Fruit fly (Drosophila melanogaster) whole organism, prepupa: ENCODE data around the gene p24-1.

Experiments used
- Blimp-1 ChIP-seq: fragments of 200-800 bp; sonication (Bioruptor generic); optimal IDR thresholded peaks from 3 replicates; lab custom pipeline; 2017; ENCODE audit warnings: missing biosample characterization, missing genetic modification characterization, mild to moderate bottlenecking, moderate library complexity, missing genetic modification reagents
- CG10631 ChIP-seq: fragments of 200-800 bp; sonication (Bioruptor generic); optimal IDR thresholded peaks from 2 replicates; lab custom pipeline; 2016; ENCODE audit warnings: missing biosample characterization, missing genetic modification characterization
- CG10669 ChIP-seq: fragments of 200-800 bp; sonication (Bioruptor generic); optimal IDR thresholded peaks from 3 replicates; lab custom pipeline; 2018; ENCODE audit warnings: missing biosample characterization, mild to moderate bottlenecking, missing genetic modification characterization, moderate library complexity
- CG11762 ChIP-seq: fragments of 200-800 bp; sonication (Bioruptor generic); optimal IDR thresholded peaks from 3 replicates; lab custom pipeline; 2016; ENCODE audit warnings: missing biosample characterization, missing genetic modification characterization; ENCODE audit not compliant: insufficient read depth
- CG11902 ChIP-seq: fragments of 200-800 bp; sonication (Bioruptor generic); optimal IDR thresholded peaks from 3 replicates; lab custom pipeline; 2016; ENCODE audit warnings: missing biosample characterization, missing genetic modification characterization
- CG15336 ChIP-seq: fragments of 200-800 bp; sonication (Bioruptor generic); IDR thresholded peaks from 2 replicates; pipeline ENCODE4 v1.3.6; 2022; ENCODE audit warnings: missing biosample characterization, missing genetic modification characterization
- CG1621 ChIP-seq: fragments of 200-800 bp; sonication (Bioruptor generic); optimal IDR thresholded peaks from 3 replicates; lab custom pipeline; 2018; ENCODE audit warnings: missing biosample characterization, mild to moderate bottlenecking, missing genetic modification characterization
- CG16779 ChIP-seq: fragments of 200-800 bp; sonication (Bioruptor generic); optimal IDR thresholded peaks from 3 replicates; lab custom pipeline; 2017; ENCODE audit warnings: missing biosample characterization, mild to moderate bottlenecking, missing genetic modification characterization
- CG3032 ChIP-seq: fragments of 200-800 bp; optimal IDR thresholded peaks from 2 replicates; lab custom pipeline; 2019; ENCODE audit warnings: missing biosample characterization, mild to moderate bottlenecking, missing genetic modification characterization, moderate library complexity
- CG32006 ChIP-seq: fragments of 200-800 bp; sonication (Bioruptor generic); optimal IDR thresholded peaks from 3 replicates; lab custom pipeline; 2017; ENCODE audit warnings: missing biosample characterization, mild to moderate bottlenecking, missing genetic modification characterization
- CG34406 ChIP-seq: fragments of 200-800 bp; sonication (Bioruptor generic); optimal IDR thresholded peaks from 3 replicates; lab custom pipeline; 2016; ENCODE audit warnings: missing biosample characterization, missing genetic modification characterization
- CG3919 ChIP-seq: fragments of 200-800 bp; sonication (Bioruptor generic); optimal IDR thresholded peaks from 3 replicates; lab custom pipeline; 2016; ENCODE audit warnings: missing biosample characterization, missing genetic modification characterization
- CG4318 ChIP-seq: fragments of 200-800 bp; sonication (Bioruptor generic); optimal IDR thresholded peaks from 3 replicates; lab custom pipeline; 2017; ENCODE audit warnings: missing biosample characterization, mild to moderate bottlenecking, missing genetic modification characterization
- CG6163 ChIP-seq: fragments of 200-800 bp; sonication (Bioruptor generic); IDR thresholded peaks from 3 replicates; pipeline ENCODE4 v1.3.6; 2022; ENCODE audit warnings: missing biosample characterization, missing genetic modification characterization
- CG6276 ChIP-seq: fragments of 200-800 bp; sonication (Bioruptor generic); optimal IDR thresholded peaks from 2 replicates; lab custom pipeline; 2017; ENCODE audit warnings: missing biosample characterization, mild to moderate bottlenecking, missing genetic modification characterization
- CG6792 ChIP-seq: fragments of 200-800 bp; sonication (Bioruptor generic); optimal IDR thresholded peaks from 3 replicates; lab custom pipeline; 2016; ENCODE audit warnings: missing biosample characterization, missing genetic modification characterization
- CG6808 ChIP-seq: fragments of 200-800 bp; sonication (Bioruptor generic); optimal IDR thresholded peaks from 3 replicates; lab custom pipeline; 2017; ENCODE audit warnings: missing biosample characterization, missing genetic modification characterization, mild to moderate bottlenecking, moderate library complexity, missing genetic modification reagents
- CG6854 ChIP-seq: fragments of 200-800 bp; sonication (Bioruptor generic); optimal IDR thresholded peaks from 2 replicates; lab custom pipeline; 2017; ENCODE audit warnings: missing biosample characterization, mild to moderate bottlenecking, missing genetic modification characterization
- CG8119 ChIP-seq: fragments of 200-800 bp; sonication (Bioruptor generic); IDR thresholded peaks from 3 replicates; pipeline ENCODE4 v1.3.6; 2022; ENCODE audit warnings: missing biosample characterization, missing genetic modification characterization
- CG8632 ChIP-seq: fragments of 200-800 bp; sonication (Bioruptor generic); optimal IDR thresholded peaks from 3 replicates; lab custom pipeline; 2016; ENCODE audit warnings: missing biosample characterization, missing genetic modification characterization
- Eip75B ChIP-seq: fragments of 200-800 bp; sonication (Bioruptor generic); optimal IDR thresholded peaks from 3 replicates; lab custom pipeline; 2016; ENCODE audit warnings: missing biosample characterization, missing genetic modification characterization
- Eip78C ChIP-seq: fragments of 200-800 bp; sonication (Bioruptor generic); peaks from one replicate; lab custom pipeline; 2016; ENCODE audit warnings: missing biosample characterization, missing genetic modification characterization
- Ets21C ChIP-seq: fragments of 200-800 bp; sonication (Bioruptor generic); optimal IDR thresholded peaks from 3 replicates; lab custom pipeline; 2016; ENCODE audit warnings: missing biosample characterization, missing genetic modification characterization
- Ets96B ChIP-seq: fragments of 200-800 bp; optimal IDR thresholded peaks from 2 replicates; lab custom pipeline; 2019; ENCODE audit warnings: missing biosample characterization, mild to moderate bottlenecking, missing genetic modification characterization, moderate library complexity
- Gug ChIP-seq: fragments of 200-800 bp; sonication (Bioruptor generic); IDR thresholded peaks from 2 replicates; pipeline ENCODE4 v1.3.6; 2022; ENCODE audit warnings: missing biosample characterization, missing genetic modification characterization
- Hr39 ChIP-seq: fragments of 200-800 bp; sonication (Bioruptor generic); optimal IDR thresholded peaks from 2 replicates; lab custom pipeline; 2016; ENCODE audit warnings: missing biosample characterization, missing genetic modification characterization
- Hr4 ChIP-seq: fragments of 200-800 bp; sonication (Bioruptor generic); optimal IDR thresholded peaks from 3 replicates; lab custom pipeline; 2016; ENCODE audit warnings: missing biosample characterization, missing genetic modification characterization
- Lpt ChIP-seq: fragments of 200-800 bp; sonication (Bioruptor generic); optimal IDR thresholded peaks from 3 replicates; lab custom pipeline; 2016; ENCODE audit warnings: missing biosample characterization, missing genetic modification characterization
- OdsH ChIP-seq: fragments of 200-800 bp; sonication (Bioruptor generic); optimal IDR thresholded peaks from 3 replicates; lab custom pipeline; 2016; ENCODE audit warnings: missing biosample characterization, missing genetic modification characterization
- Smox ChIP-seq: fragments of 200-800 bp; sonication (Bioruptor generic); optimal IDR thresholded peaks from 3 replicates; lab custom pipeline; 2016; ENCODE audit warnings: missing biosample characterization, missing genetic modification characterization
- achi ChIP-seq: fragments of 200-800 bp; sonication (Bioruptor generic); optimal IDR thresholded peaks from 3 replicates; lab custom pipeline; 2016; ENCODE audit warnings: missing biosample characterization, missing genetic modification characterization
- acj6 ChIP-seq: fragments of 200-800 bp; sonication (Bioruptor generic); optimal IDR thresholded peaks from 3 replicates; lab custom pipeline; 2016; ENCODE audit warnings: missing biosample characterization, missing genetic modification characterization
- cyc ChIP-seq: fragments of 200-800 bp; sonication (Bioruptor generic); optimal IDR thresholded peaks from 3 replicates; lab custom pipeline; 2016; ENCODE audit warnings: missing biosample characterization, missing genetic modification characterization
- dsx ChIP-seq: fragments of 200-800 bp; optimal IDR thresholded peaks from 3 replicates; lab custom pipeline; 2019; ENCODE audit warnings: missing biosample characterization, mild to moderate bottlenecking, missing genetic modification characterization, moderate library complexity; ENCODE audit not compliant: poor library complexity, severe bottlenecking
- eg ChIP-seq: fragments of 200-800 bp; sonication (Bioruptor generic); IDR thresholded peaks from 3 replicates; pipeline ENCODE4 v1.3.6; 2022; ENCODE audit warnings: missing biosample characterization, missing genetic modification characterization
- esn ChIP-seq: fragments of 200-800 bp; sonication (Bioruptor generic); optimal IDR thresholded peaks from 2 replicates; lab custom pipeline; 2016; ENCODE audit warnings: missing biosample characterization, mild to moderate bottlenecking, missing genetic modification characterization, moderate library complexity
- fd59A ChIP-seq: fragments of 200-800 bp; sonication (Bioruptor generic); optimal IDR thresholded peaks from 2 replicates; lab custom pipeline; 2017; ENCODE audit warnings: missing biosample characterization, mild to moderate bottlenecking, missing genetic modification characterization, missing genetic modification reagents
- fd85E ChIP-seq: fragments of 200-800 bp; sonication (Bioruptor generic); optimal IDR thresholded peaks from 3 replicates; lab custom pipeline; 2016; ENCODE audit warnings: missing biosample characterization, missing genetic modification characterization
- fkh ChIP-seq: fragments of 200-800 bp; sonication (Bioruptor generic); optimal IDR thresholded peaks from 3 replicates; lab custom pipeline; 2017; ENCODE audit warnings: missing biosample characterization, mild to moderate bottlenecking, missing genetic modification characterization, moderate library complexity
- lz ChIP-seq: fragments of 200-800 bp; sonication (Bioruptor generic); optimal IDR thresholded peaks from 3 replicates; lab custom pipeline; 2016; ENCODE audit warnings: missing biosample characterization, missing genetic modification characterization
- pdm3 ChIP-seq: fragments of 200-800 bp; sonication (Bioruptor generic); optimal IDR thresholded peaks from 3 replicates; lab custom pipeline; 2016; ENCODE audit warnings: missing biosample characterization, missing genetic modification characterization
- salr ChIP-seq, 2 experiments: fragments of 200-800 bp; sonication (Bioruptor generic); optimal IDR thresholded peaks; 3 replicates each; lab custom pipeline; 2016 to 2018; ENCODE audit warnings: missing biosample characterization in 2 of 2, missing genetic modification characterization in 2 of 2, mild to moderate bottlenecking in 1 of 2
- ss ChIP-seq, 2 experiments: fragments of 200-800 bp; sonication (Bioruptor generic); optimal IDR thresholded peaks; 2 replicates in 1 of 2; 3 replicates in 1 of 2; lab custom pipeline; 2017 to 2018; ENCODE audit warnings: mild to moderate bottlenecking in 2 of 2, missing biosample characterization in 2 of 2, missing genetic modification characterization in 2 of 2, moderate library complexity in 1 of 2
- svp ChIP-seq: fragments of 200-800 bp; sonication (Bioruptor generic); peaks from one replicate; lab custom pipeline; 2016; ENCODE audit warnings: missing biosample characterization, missing genetic modification characterization
- topi ChIP-seq: fragments of 200-800 bp; sonication (Bioruptor generic); optimal IDR thresholded peaks from 3 replicates; lab custom pipeline; 2016; ENCODE audit warnings: missing biosample characterization, missing genetic modification characterization
- vri ChIP-seq: fragments of 200-800 bp; sonication (Bioruptor generic); optimal IDR thresholded peaks from 3 replicates; lab custom pipeline; 2016; ENCODE audit warnings: missing biosample characterization, mild to moderate bottlenecking, missing genetic modification characterization

Gene p24-1

DNA sequence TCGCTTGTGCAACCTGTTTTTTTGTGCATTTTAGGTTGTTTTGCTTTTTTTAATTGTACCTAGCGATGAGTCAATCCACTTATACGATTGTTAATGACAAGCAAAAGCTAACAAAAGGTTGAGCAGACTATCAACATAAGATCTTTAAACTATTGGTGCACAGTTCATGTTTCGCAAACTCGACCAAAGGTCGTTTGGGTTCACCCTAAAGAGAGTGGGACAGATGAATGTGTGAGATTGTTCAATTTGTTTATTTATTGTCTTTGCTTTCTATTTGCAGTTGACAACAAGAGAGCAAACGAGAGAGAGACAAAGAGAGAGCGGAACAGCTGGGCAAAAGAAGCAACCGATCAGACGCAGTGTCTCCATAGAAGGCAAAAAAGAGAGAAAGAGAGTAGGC lies 29.3 kb downstream of the p24-1 start (continued):
- TF ChIP-seq Hr39 (GFP tag; lab: Kevin White, UChicago) = no peak
- peak; percentile 11 for TF ChIP-seq Lpt (GFP tag; lab: Kevin White, UChicago)
- TF ChIP-seq fd85E (GFP tag; lab: Kevin White, UChicago) = peak; percentile 1
- TF ChIP-seq fkh = no peak
- TF ChIP-seq CG6792 (GFP tag; lab: Kevin White, UChicago) = no peak
- TF ChIP-seq CG11762 = peak; percentile 26
- TF ChIP-seq Ets96B (tag; lab: Kevin White, UChicago) = peak; percentile 25
- TF ChIP-seq Eip75B (GFP tag; lab: Kevin White, UChicago) = no peak
- no peak for TF ChIP-seq Ets21C (GFP tag; lab: Kevin White, UChicago)
- no peak for TF ChIP-seq Smox (GFP tag; lab: Kevin White, UChicago)
- TF ChIP-seq CG10669 = no peak
- no peak for TF ChIP-seq CG16779 (tag; lab: Kevin White, UChicago)
- TF ChIP-seq ss (GFP tag; optimal IDR thresholded peaks at IDR 0.05; lab: Kevin White, UChicago) = no peak
- peak; percentile 25 for TF ChIP-seq CG8632 (GFP tag; lab: Kevin White, UChicago)
- no peak for TF ChIP-seq CG11902
- no peak for TF ChIP-seq CG1621 (tag; lab: Kevin White, UChicago)
- peak; percentile 55; the same call in 1 of the 3 replicates for TF ChIP-seq CG6163 (GFP tag; lab: Robert Waterston, UW)
- no peak for TF ChIP-seq salr (GFP tag; optimal IDR thresholded peaks at IDR 0.05; lab: Kevin White, UChicago)
- peak; percentile 55 for TF ChIP-seq CG32006 (GFP tag; lab: Kevin White, UChicago)
- TF ChIP-seq eg (GFP tag; lab: Robert Waterston, UW) = peak; percentile 79
- no peak for TF ChIP-seq CG6808 (GFP tag; lab: Kevin White, UChicago)
- TF ChIP-seq CG6854 (GFP tag; lab: Kevin White, UChicago) = peak; percentile 58
- no peak for TF ChIP-seq Blimp-1 (GFP tag; lab: Kevin White, UChicago)
- TF ChIP-seq dsx (GFP tag; lab: Kevin White, UChicago) = no peak
- peak; percentile 72 for TF ChIP-seq CG8119 (GFP tag; lab: Robert Waterston, UW)
- TF ChIP-seq vri = peak; percentile 58
- peak; percentile 72 for TF ChIP-seq CG15336 (GFP tag; lab: Robert Waterston, UW)
- TF ChIP-seq CG3919 (GFP tag; lab: Kevin White, UChicago) = peak; percentile 5
- TF ChIP-seq Gug = no peak
- no peak for TF ChIP-seq OdsH (GFP tag; lab: Kevin White, UChicago)
- no peak for TF ChIP-seq fd59A (GFP tag; lab: Kevin White, UChicago)
- no peak for TF ChIP-seq CG4318 (GFP tag; lab: Kevin White, UChicago)
- TF ChIP-seq pdm3 = no peak
- no peak for TF ChIP-seq cyc (GFP tag; lab: Kevin White, UChicago)
- TF ChIP-seq CG3032 (tag; lab: Kevin White, UChicago) = peak; percentile 17
- TF ChIP-seq acj6 (GFP tag; lab: Kevin White, UChicago) = no peak

DNA sequence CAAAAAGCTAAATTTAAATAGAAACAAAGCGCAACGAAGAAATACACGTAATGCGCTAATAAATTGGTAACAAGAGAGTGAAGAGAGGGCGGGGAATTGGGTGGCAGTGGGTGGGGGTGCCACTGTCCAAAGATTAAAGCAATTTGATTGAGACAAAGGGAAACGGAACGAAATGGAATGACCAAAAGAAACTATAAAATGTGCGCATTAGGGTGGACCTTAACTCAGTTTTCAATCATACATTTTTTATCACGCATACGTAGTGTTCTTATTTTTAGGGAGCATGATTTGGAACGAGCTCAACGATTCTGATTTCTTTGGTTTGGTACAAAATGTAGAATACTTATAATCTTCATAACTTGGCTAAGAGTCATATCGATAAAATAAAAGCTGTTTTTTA lies 30.4 kb downstream of the p24-1 start:
- TF ChIP-seq CG3919 (GFP tag; lab: Kevin White, UChicago) (peak; percentile 14), CG32006 (GFP tag; lab: Kevin White, UChicago) (peak; percentile 24), CG11762 (no peak), CG3032 (tag; lab: Kevin White, UChicago) (no peak), fkh (no peak), ss (GFP tag; optimal IDR thresholded peaks at IDR 0.05; lab: Kevin White, UChicago) (peak in 1 of 2 experiments; percentile 8), svp (GFP tag; lab: Kevin White, UChicago) (peak; percentile 60), CG34406 (GFP tag; lab: Kevin White, UChicago) (peak; percentile 20), achi (peak; percentile 21), Ets21C (GFP tag; lab: Kevin White, UChicago) (no peak), Eip78C (peak; percentile 54), topi (GFP tag; lab: Kevin White, UChicago) (peak; percentile 12), OdsH (GFP tag; lab: Kevin White, UChicago) (peak; percentile 11), CG11902 (no peak), esn (GFP tag; lab: Kevin White, UChicago) (peak; percentile 23), vri (peak; percentile 20), CG10669 (peak; percentile 4), CG10631 (no peak), CG8119 (GFP tag; lab: Robert Waterston, UW) (peak; percentile 54; the same call in 2 of the 3 replicates), CG6163 (GFP tag; lab: Robert Waterston, UW) (peak; percentile 49; the same call in 1 of the 3 replicates), lz (GFP tag; lab: Kevin White, UChicago) (peak; percentile 44), CG6276 (GFP tag; lab: Kevin White, UChicago) (peak; percentile 36), eg (GFP tag; lab: Robert Waterston, UW) (peak; percentile 59; the same call in 1 of the 3 replicates), Hr4 (GFP tag; lab: Kevin White, UChicago) (peak; percentile 39)
